Fruit fly (Drosophila melanogaster) whole organism, wandering third instar larva: Measurements from ENCODE around the gene CG44006.

Experiments used
- Abd-B ChIP-seq: fragments of >200 bp; optimal IDR thresholded peaks from 2 replicates; lab custom pipeline; 2017; ENCODE audit warnings: missing biosample characterization, missing genetic modification characterization
- CG32264 ChIP-seq: fragments of 200-800 bp; sonication (Bioruptor generic); optimal IDR thresholded peaks from 2 replicates; lab custom pipeline; 2016; ENCODE audit warnings: missing biosample characterization, missing genetic modification characterization
- CG9705 ChIP-seq: fragments of 200-800 bp; sonication (Bioruptor generic); optimal IDR thresholded peaks from 2 replicates; lab custom pipeline; 2018; ENCODE audit warnings: missing biosample characterization, mild to moderate bottlenecking, missing genetic modification characterization
- CrebA ChIP-seq: fragments of 200-800 bp; sonication (Bioruptor generic); optimal IDR thresholded peaks from 2 replicates; lab custom pipeline; 2016; ENCODE audit warnings: missing biosample characterization, mild to moderate bottlenecking, missing genetic modification characterization, borderline replicate concordance
- Dfd ChIP-seq: fragments of >200 bp; optimal IDR thresholded peaks from 2 replicates; lab custom pipeline; 2017; ENCODE audit warnings: missing biosample characterization, missing genetic modification characterization
- Dif ChIP-seq: fragments of 200-275, 200-300 bp; sonication (Bioruptor generic); optimal IDR thresholded peaks from 2 replicates; lab custom pipeline; 2018; ENCODE audit warnings: missing biosample characterization, missing genetic modification characterization; ENCODE audit not compliant: partially characterized antibody
- GATAd ChIP-seq: sonication (Bioruptor generic); optimal IDR thresholded peaks from 2 replicates; lab custom pipeline; 2016; ENCODE audit warnings: missing biosample characterization, missing genetic modification characterization
- HLH106 ChIP-seq: fragments of 200-800 bp; optimal IDR thresholded peaks from 3 replicates; lab custom pipeline; 2019; ENCODE audit warnings: missing biosample characterization, mild to moderate bottlenecking, missing genetic modification characterization, moderate library complexity
- Hnf4 ChIP-seq: fragments of 200-800 bp; sonication (Bioruptor generic); optimal IDR thresholded peaks from 2 replicates; lab custom pipeline; 2016; ENCODE audit warnings: missing biosample characterization, mild to moderate bottlenecking, missing genetic modification characterization
- Hr78 ChIP-seq: fragments of >200 bp; optimal IDR thresholded peaks from 2 replicates; lab custom pipeline; 2017; ENCODE audit warnings: missing biosample characterization, missing genetic modification characterization
- Hr83 ChIP-seq: fragments of 200-300 bp; sonication (Bioruptor generic); optimal IDR thresholded peaks from 2 replicates; lab custom pipeline; 2016; ENCODE audit warnings: missing biosample characterization, mild to moderate bottlenecking, missing genetic modification characterization, moderate library complexity; ENCODE audit not compliant: poor library complexity, severe bottlenecking
- Jra ChIP-seq: sonication (Bioruptor generic); optimal IDR thresholded peaks from 2 replicates; lab custom pipeline; 2016; ENCODE audit warnings: missing biosample characterization, missing genetic modification characterization
- Mio ChIP-seq: sonication (Bioruptor generic); optimal IDR thresholded peaks from 2 replicates; lab custom pipeline; 2016; ENCODE audit warnings: missing biosample characterization, missing genetic modification characterization
- Myc ChIP-seq: fragments of >200 bp; optimal IDR thresholded peaks from 2 replicates; lab custom pipeline; 2017
- N ChIP-seq: fragments of >200 bp; optimal IDR thresholded peaks from 2 replicates; lab custom pipeline; 2018; ENCODE audit warnings: missing biosample characterization, missing external identifiers, missing genetic modification characterization
- OdsH ChIP-seq: fragments of 200-800 bp; sonication (Bioruptor generic); optimal IDR thresholded peaks from 2 replicates; lab custom pipeline; 2016; ENCODE audit warnings: missing biosample characterization, mild to moderate bottlenecking, missing genetic modification characterization
- Rel ChIP-seq, 2 experiments: fragments of 200-800 bp; sonication (Bioruptor generic) in 1 of 2; optimal IDR thresholded peaks; 2 replicates in 1 of 2; 3 replicates in 1 of 2; lab custom pipeline; 2016 to 2019; ENCODE audit warnings: mild to moderate bottlenecking in 2 of 2, missing biosample characterization in 2 of 2, missing genetic modification characterization in 2 of 2, moderate library complexity in 1 of 2
- Sp1 ChIP-seq: fragments of 200-800 bp; sonication (Bioruptor generic); optimal IDR thresholded peaks from 3 replicates; lab custom pipeline; 2019; ENCODE audit warnings: missing biosample characterization, mild to moderate bottlenecking, missing genetic modification characterization, moderate library complexity
- Vsx2 ChIP-seq: fragments of 200-300, 225-300 bp; sonication (Bioruptor generic); optimal IDR thresholded peaks from 2 replicates; lab custom pipeline; 2018; ENCODE audit warnings: missing biosample characterization, missing genetic modification characterization; ENCODE audit not compliant: partially characterized antibody
- br ChIP-seq: fragments of 200-800 bp; sonication (Bioruptor generic); optimal IDR thresholded peaks from 2 replicates; lab custom pipeline; 2016; ENCODE audit warnings: missing biosample characterization, missing genetic modification characterization
- brk ChIP-seq: fragments of 200-800 bp; sonication (Bioruptor generic); optimal IDR thresholded peaks from 2 replicates; lab custom pipeline; 2016; ENCODE audit warnings: missing biosample characterization, mild to moderate bottlenecking, missing genetic modification characterization
- dl ChIP-seq, 2 experiments: fragments of 175-275, 200-275 bp in 1 of 2; fragments of 200-275 bp in 1 of 2; sonication (Bioruptor generic); optimal IDR thresholded peaks; lab custom pipeline; 2018; ENCODE audit warnings: mild to moderate bottlenecking in 2 of 2, missing biosample characterization in 2 of 2, missing genetic modification characterization in 2 of 2, moderate library complexity in 2 of 2; ENCODE audit not compliant: partially characterized antibody in 2 of 2, insufficient read depth in 1 of 2
- dmrt93B ChIP-seq: fragments of 200-800 bp; sonication (Bioruptor generic); optimal IDR thresholded peaks from 2 replicates; lab custom pipeline; 2018; ENCODE audit warnings: missing biosample characterization, mild to moderate bottlenecking, missing genetic modification characterization
- dsf ChIP-seq: sonication (Bioruptor generic); optimal IDR thresholded peaks from 2 replicates; lab custom pipeline; 2016; ENCODE audit warnings: missing biosample characterization, missing genetic modification characterization, borderline replicate concordance
- ey ChIP-seq: fragments of 200-800 bp; sonication (Bioruptor generic); optimal IDR thresholded peaks from 2 replicates; lab custom pipeline; 2016; ENCODE audit warnings: missing biosample characterization, missing genetic modification characterization
- foxo ChIP-seq, 2 experiments: fragments of 200-800 bp; sonication (Bioruptor generic); optimal IDR thresholded peaks; 2 replicates in 1 of 2; 3 replicates in 1 of 2; lab custom pipeline; 2016 to 2017; ENCODE audit warnings: missing biosample characterization in 2 of 2, missing genetic modification characterization in 2 of 2
- fru ChIP-seq: fragments of 200-800 bp; sonication (Bioruptor generic); optimal IDR thresholded peaks from 3 replicates; lab custom pipeline; 2016; ENCODE audit warnings: missing biosample characterization, mild to moderate bottlenecking, missing genetic modification characterization
- h ChIP-seq: fragments of 200-800 bp; sonication (Bioruptor generic); optimal IDR thresholded peaks from 3 replicates; lab custom pipeline; 2016; ENCODE audit warnings: missing biosample characterization, mild to moderate bottlenecking, missing genetic modification characterization
- jim ChIP-seq: fragments of 175-275, 200-325 bp; sonication (Bioruptor generic); optimal IDR thresholded peaks from 2 replicates; lab custom pipeline; 2016; ENCODE audit warnings: missing biosample characterization, mild to moderate bottlenecking, missing genetic modification characterization
- lola ChIP-seq: fragments of >200 bp; optimal IDR thresholded peaks from 2 replicates; lab custom pipeline; 2017; ENCODE audit warnings: missing biosample characterization, missing genetic modification characterization
- pan ChIP-seq: fragments of >200 bp; optimal IDR thresholded peaks from 2 replicates; lab custom pipeline; 2017
- psq ChIP-seq: fragments of 200-800 bp; sonication (Bioruptor generic); optimal IDR thresholded peaks from 3 replicates; lab custom pipeline; 2017; ENCODE audit warnings: missing biosample characterization, mild to moderate bottlenecking, missing genetic modification characterization, moderate library complexity
- rgr ChIP-seq: fragments of 200-800 bp; sonication (Bioruptor generic); optimal IDR thresholded peaks from 3 replicates; lab custom pipeline; 2016; ENCODE audit warnings: missing biosample characterization, mild to moderate bottlenecking, missing genetic modification characterization
- sage ChIP-seq: fragments of 200-800 bp; sonication (Bioruptor generic); optimal IDR thresholded peaks from 2 replicates; lab custom pipeline; 2016; ENCODE audit warnings: missing biosample characterization, mild to moderate bottlenecking, missing genetic modification characterization
- sv ChIP-seq: fragments of 200-800 bp; sonication (Bioruptor generic); optimal IDR thresholded peaks from 3 replicates; lab custom pipeline; 2016; ENCODE audit warnings: missing biosample characterization, missing genetic modification characterization
- tai ChIP-seq: sonication (Bioruptor generic); optimal IDR thresholded peaks from 2 replicates; lab custom pipeline; 2016; ENCODE audit warnings: missing biosample characterization, missing genetic modification characterization
- usp ChIP-seq: fragments of >200 bp; optimal IDR thresholded peaks from 2 replicates; lab custom pipeline; 2017; ENCODE audit warnings: missing biosample characterization, missing genetic modification characterization
- woc ChIP-seq: sonication (Bioruptor generic); optimal IDR thresholded peaks from 2 replicates; lab custom pipeline; 2016; ENCODE audit warnings: missing biosample characterization, mild to moderate bottlenecking, missing genetic modification characterization

The CG44006 gene

dm6 chr3L:18064632-18065482 is 5.1 kb downstream of the CG44006 start, which contains the start of gene Eip75B (continued):
- peak; percentile 51 for TF ChIP-seq Hnf4 (GFP tag; lab: Kevin White, UChicago)
- peak; percentile 86 for TF ChIP-seq psq (GFP tag; lab: Kevin White, UChicago)
- no peak for TF ChIP-seq sage (GFP tag; lab: Kevin White, UChicago)
- peak; percentile 57 for TF ChIP-seq OdsH (GFP tag; lab: Kevin White, UChicago)
- peak; percentile 22 for TF ChIP-seq tai
- no peak for TF ChIP-seq Abd-B
- TF ChIP-seq lola (GFP tag; lab: Kevin White, UChicago): no peak
- no peak for TF ChIP-seq N (GFP tag; lab: Kevin White, UChicago)
- no peak for TF ChIP-seq Myc (lab: Kevin White, UChicago)
- peak; percentile 59 for TF ChIP-seq woc (GFP tag; lab: Kevin White, UChicago)
- TF ChIP-seq foxo (GFP tag; optimal IDR thresholded peaks at IDR 0.05; lab: Kevin White, UChicago): peak in 1 of 2 experiments; percentile 58

dm6 chr3L:18062959-18063510 is 6.9 kb downstream of the CG44006 start:
- TF ChIP-seq sv (GFP tag; lab: Kevin White, UChicago) (no peak), CG9705 (GFP tag; lab: Kevin White, UChicago) (no peak), Myc (lab: Kevin White, UChicago) (no peak), CG32264 (GFP tag; lab: Kevin White, UChicago) (peak; percentile 5), h (GFP tag; lab: Kevin White, UChicago) (peak; percentile 65), dsf (GFP tag; lab: Kevin White, UChicago) (no peak), foxo (GFP tag; optimal IDR thresholded peaks at IDR 0.05; lab: Kevin White, UChicago) (peak in 1 of 2 experiments; percentile 71), rgr (GFP tag; lab: Kevin White, UChicago) (peak; percentile 68), Mio (no peak), Vsx2 (GFP tag; lab: Kevin White, UChicago) (no peak), usp (GFP tag; lab: Kevin White, UChicago) (no peak), fru (GFP tag; lab: Kevin White, UChicago) (peak; percentile 48), dl (GFP tag; optimal IDR thresholded peaks at IDR 0.05; lab: Kevin White, UChicago; ENCODE audit: insufficient read depth in 1 of 2, partially characterized antibody in 2 of 2) (peak; percentile 87 to 90), Dif (GFP tag; lab: Kevin White, UChicago) (peak; percentile 94), GATAd (GFP tag; lab: Kevin White, UChicago) (no peak), brk (GFP tag; lab: Kevin White, UChicago) (peak; percentile 33), Sp1 (GFP tag; lab: Kevin White, UChicago) (peak; percentile 66), sage (GFP tag; lab: Kevin White, UChicago) (peak; percentile 51), Hr83 (GFP tag; lab: Kevin White, UChicago) (peak; percentile 65), OdsH (GFP tag; lab: Kevin White, UChicago) (peak; percentile 55), Hnf4 (GFP tag; lab: Kevin White, UChicago) (peak; percentile 73), woc (GFP tag; lab: Kevin White, UChicago) (peak; percentile 56), Hr78 (GFP tag; lab: Kevin White, UChicago) (peak; percentile 40), tai (peak; percentile 52), psq (GFP tag; lab: Kevin White, UChicago) (peak; percentile 57), CrebA (GFP tag; lab: Kevin White, UChicago) (peak; percentile 76), Jra (GFP tag; lab: Kevin White, UChicago) (peak; percentile 33), dmrt93B (peak; percentile 45), HLH106 (tag; lab: Kevin White, UChicago) (peak; percentile 70), jim (GFP tag; lab: Kevin White, UChicago) (peak; percentile 4), Rel (GFP tag; optimal IDR thresholded peaks at IDR 0.05; lab: Kevin White, UChicago) (peak; percentile 62), Rel (tag; optimal IDR thresholded peaks at IDR 0.05; lab: Kevin White, UChicago) (peak; percentile 3), N (GFP tag; lab: Kevin White, UChicago) (peak; percentile 92), pan (lab: Kevin White, UChicago) (no peak), Abd-B (no peak), Dfd (GFP tag; lab: Kevin White, UChicago) (no peak), br (GFP tag; lab: Kevin White, UChicago) (peak; percentile 47), ey (peak; percentile 35), lola (GFP tag; lab: Kevin White, UChicago) (no peak)
